Worm (Caenorhabditis elegans) whole organism, late embryonic: ENCODE data around the gene pnk-4.

ENCODE experiments used
- nfya-1 ChIP-seq: sonication (generic microtip); optimal IDR thresholded peaks from 2 replicates; lab custom pipeline; 2017; ENCODE audit warnings: missing genetic modification characterization, mild to moderate bottlenecking, missing compliant biosample characterization, antibody characterized with exemption, moderate library complexity
- nhr-11 ChIP-seq: fragments of 150-350 bp; optimal IDR thresholded peaks from 2 replicates; lab custom pipeline; 2014; ENCODE audit warnings: missing biosample characterization, missing genetic modification characterization
- rnt-1 ChIP-seq: sonication (generic microtip); optimal IDR thresholded peaks from 2 replicates; lab custom pipeline; 2016; ENCODE audit warnings: missing genetic modification characterization, missing compliant biosample characterization
- syd-9 ChIP-seq: sonication (generic microtip); optimal IDR thresholded peaks from 2 replicates; lab custom pipeline; 2016; ENCODE audit warnings: mild to moderate bottlenecking, missing genetic modification characterization, moderate library complexity, missing compliant biosample characterization

ce11 chrX:5067796-5068195, 19.8 kb upstream of the pnk-4 start, which contains the start of gene clc-7:
- TF ChIP-seq rnt-1 (no peak), nfya-1 (tag; lab: Kevin White, UChicago) (no peak), nhr-11 (tag; lab: Kevin White, UChicago) (no peak), syd-9 (no peak)
